Fruit fly (Drosophila melanogaster) whole organism, embryonic: Measurements from ENCODE around the gene CG32708.

Experiments used
- ATbp ChIP-seq: fragments of 200-800 bp; sonication (Bioruptor generic); optimal IDR thresholded peaks from 2 replicates; lab custom pipeline; 2017; ENCODE audit warnings: missing biosample characterization, mild to moderate bottlenecking, missing genetic modification characterization, missing genetic modification reagents
- Asciz ChIP-seq: fragments of 200-800 bp; sonication (Bioruptor generic); optimal IDR thresholded peaks from 2 replicates; lab custom pipeline; 2017; ENCODE audit warnings: missing biosample characterization, mild to moderate bottlenecking, missing genetic modification characterization, missing genetic modification reagents
- Atf6 ChIP-seq: fragments of 200-800 bp; sonication (Bioruptor generic); IDR thresholded peaks from 2 replicates; pipeline ENCODE4 v1.3.6; 2022; ENCODE audit warnings: missing biosample characterization, missing genetic modification characterization
- BEAF-32 ChIP-seq: fragments of 200-800 bp; sonication (Bioruptor generic); optimal IDR thresholded peaks from 3 replicates; lab custom pipeline; 2017; ENCODE audit warnings: missing biosample characterization, missing genetic modification characterization, mild to moderate bottlenecking, moderate library complexity, missing genetic modification reagents
- CG12659 ChIP-seq: fragments of 200-800 bp; sonication (Bioruptor generic); optimal IDR thresholded peaks from 3 replicates; lab custom pipeline; 2017; ENCODE audit warnings: mild to moderate bottlenecking, missing biosample characterization, missing genetic modification reagents, missing genetic modification characterization
- CG13287 ChIP-seq: fragments of 200-800 bp; sonication (Bioruptor generic); IDR thresholded peaks from 2 replicates; pipeline ENCODE4 v1.3.6; 2022; ENCODE audit warnings: missing biosample characterization, missing genetic modification characterization; ENCODE audit not compliant: partially characterized antibody
- CG15269 ChIP-seq: fragments of 200-800 bp; sonication (Bioruptor generic); optimal IDR thresholded peaks from 2 replicates; lab custom pipeline; 2018; ENCODE audit warnings: missing biosample characterization, mild to moderate bottlenecking, missing genetic modification characterization, moderate library complexity
- CG1832 ChIP-seq: fragments of 200-800 bp; sonication (Bioruptor generic); optimal IDR thresholded peaks from 2 replicates; lab custom pipeline; 2017; ENCODE audit warnings: missing biosample characterization, mild to moderate bottlenecking, missing genetic modification characterization, inconsistent platforms
- CG2116 ChIP-seq: fragments of 200-800 bp; sonication (Bioruptor generic); optimal IDR thresholded peaks from 3 replicates; lab custom pipeline; 2018; ENCODE audit warnings: missing biosample characterization, mild to moderate bottlenecking, missing genetic modification characterization
- CG33557 ChIP-seq: fragments of 200-800 bp; sonication (Bioruptor generic); optimal IDR thresholded peaks from 2 replicates; lab custom pipeline; 2019; ENCODE audit warnings: missing biosample characterization, mild to moderate bottlenecking, missing genetic modification characterization, moderate library complexity
- CG34422 ChIP-seq: fragments of 200-800 bp; sonication (Bioruptor generic); IDR thresholded peaks from 3 replicates; pipeline ENCODE4 v1.3.6; 2022; ENCODE audit warnings: missing biosample characterization, missing genetic modification characterization
- CG3726 ChIP-seq: fragments of 200-800 bp; sonication (Bioruptor generic); IDR thresholded peaks from 3 replicates; pipeline ENCODE4, ENCODE4 v1.3.6; 2022; ENCODE audit warnings: missing biosample characterization, missing genetic modification characterization
- CG4617 ChIP-seq: fragments of 200-800 bp; sonication (Bioruptor generic); optimal IDR thresholded peaks from 3 replicates; lab custom pipeline; 2016; ENCODE audit warnings: missing biosample characterization, missing genetic modification characterization, borderline replicate concordance
- CG9437 ChIP-seq: fragments of 200-800 bp; sonication (Bioruptor generic); optimal IDR thresholded peaks from 2 replicates; lab custom pipeline; 2018; ENCODE audit warnings: missing biosample characterization, mild to moderate bottlenecking, missing genetic modification characterization
- CHES-1-like ChIP-seq: fragments of 200-800 bp; sonication (Bioruptor generic); optimal IDR thresholded peaks from 2 replicates; lab custom pipeline; 2016; ENCODE audit warnings: missing biosample characterization, missing genetic modification characterization
- CTCF ChIP-seq: fragments of 200-800 bp; sonication (Bioruptor generic); optimal IDR thresholded peaks from 2 replicates; lab custom pipeline; 2017; ENCODE audit warnings: missing biosample characterization, mild to moderate bottlenecking, missing genetic modification characterization, moderate library complexity
- Dp ChIP-seq: fragments of 200-800 bp; sonication (Bioruptor generic); optimal IDR thresholded peaks from 2 replicates; lab custom pipeline; 2018; ENCODE audit warnings: missing biosample characterization, mild to moderate bottlenecking, missing genetic modification characterization, moderate library complexity
- E2f2 ChIP-seq: fragments of 200-800 bp; sonication (Bioruptor generic); IDR thresholded peaks from 2 replicates; pipeline ENCODE4 v1.3.6; 2022; ENCODE audit warnings: missing biosample characterization, missing genetic modification characterization
- Ets65A ChIP-seq: fragments of 200-800 bp; sonication (Bioruptor generic); peaks from one replicate; lab custom pipeline; 2016; ENCODE audit warnings: missing biosample characterization, missing genetic modification characterization
- Hr3 ChIP-seq: fragments of 200-800 bp; sonication (Bioruptor generic); optimal IDR thresholded peaks from 3 replicates; lab custom pipeline; 2016; ENCODE audit warnings: missing biosample characterization, missing genetic modification characterization
- Hr78 ChIP-seq, 2 experiments: fragments of 200-800 bp in 1 of 2; fragments of >200 bp in 1 of 2; sonication (Bioruptor generic) in 1 of 2; optimal IDR thresholded peaks; 2 replicates each; lab custom pipeline; 2017 to 2019; ENCODE audit warnings: missing biosample characterization in 2 of 2, missing genetic modification characterization in 2 of 2, mild to moderate bottlenecking in 1 of 2, moderate library complexity in 1 of 2
- MBD-R2 ChIP-seq: fragments of 200-800 bp; sonication (Bioruptor generic); IDR thresholded peaks from 2 replicates; pipeline ENCODE4 v1.3.6; 2022; ENCODE audit warnings: missing biosample characterization, missing genetic modification characterization
- MESR4 ChIP-seq: fragments of 200-800 bp; sonication (Bioruptor generic); optimal IDR thresholded peaks from 2 replicates; lab custom pipeline; 2018; ENCODE audit warnings: missing biosample characterization, mild to moderate bottlenecking, missing genetic modification characterization, moderate library complexity
- Pdp1 ChIP-seq, 2 experiments: fragments of 200-800 bp; sonication (Bioruptor generic); optimal IDR thresholded peaks; 3 replicates each; lab custom pipeline; 2016; ENCODE audit warnings: missing biosample characterization in 2 of 2, missing genetic modification characterization in 2 of 2, mild to moderate bottlenecking in 1 of 2, moderate library complexity in 1 of 2
- chinmo ChIP-seq: fragments of 200-800 bp; sonication (Bioruptor generic); IDR thresholded peaks from 4 replicates; pipeline ENCODE4 v1.3.6; 2022; ENCODE audit warnings: missing biosample characterization, missing genetic modification characterization; ENCODE audit not compliant: partially characterized antibody
- crc ChIP-seq: fragments of 200-800 bp; sonication (Bioruptor generic); optimal IDR thresholded peaks from 2 replicates; lab custom pipeline; 2016; ENCODE audit warnings: missing biosample characterization, missing genetic modification characterization
- da ChIP-seq: fragments of 200-800 bp; sonication (Bioruptor generic); optimal IDR thresholded peaks from 2 replicates; lab custom pipeline; 2016; ENCODE audit warnings: missing biosample characterization, missing genetic modification characterization
- exex ChIP-seq: fragments of 200-800 bp; sonication (Bioruptor generic); optimal IDR thresholded peaks from 4 replicates; lab custom pipeline; 2018; ENCODE audit warnings: missing biosample characterization, mild to moderate bottlenecking, missing genetic modification characterization, moderate library complexity
- fd102C ChIP-seq: fragments of 200-800 bp; sonication (Bioruptor generic); optimal IDR thresholded peaks from 2 replicates; lab custom pipeline; 2018; ENCODE audit warnings: missing biosample characterization, mild to moderate bottlenecking, missing genetic modification characterization, moderate library complexity
- grau ChIP-seq: fragments of 200-800 bp; optimal IDR thresholded peaks from 3 replicates; lab custom pipeline; 2019; ENCODE audit warnings: missing biosample characterization, mild to moderate bottlenecking, missing genetic modification characterization, moderate library complexity
- hth ChIP-seq: fragments of >200 bp; optimal IDR thresholded peaks from 2 replicates; lab custom pipeline; 2017; ENCODE audit warnings: inconsistent platforms
- lab ChIP-seq: fragments of 200-800 bp; sonication (Bioruptor generic); optimal IDR thresholded peaks from 3 replicates; lab custom pipeline; 2017; ENCODE audit warnings: missing biosample characterization, missing genetic modification characterization, mild to moderate bottlenecking, moderate library complexity, missing genetic modification reagents
- nmo ChIP-seq: fragments of 200-800 bp; sonication (Bioruptor generic); optimal IDR thresholded peaks from 2 replicates; lab custom pipeline; 2018; ENCODE audit warnings: missing biosample characterization, mild to moderate bottlenecking, missing genetic modification characterization, moderate library complexity
- pzg ChIP-seq: fragments of 200-800 bp; sonication (Bioruptor generic); optimal IDR thresholded peaks from 3 replicates; lab custom pipeline; 2018; ENCODE audit warnings: missing biosample characterization, mild to moderate bottlenecking, missing genetic modification characterization, moderate library complexity
- row ChIP-seq: fragments of 200-800 bp; sonication (Bioruptor generic); IDR thresholded peaks from 3 replicates; pipeline ENCODE4 v1.3.6; 2022; ENCODE audit warnings: missing biosample characterization, missing genetic modification characterization
- sens ChIP-seq: fragments of 200-800 bp; sonication (Bioruptor generic); peaks from one replicate; lab custom pipeline; 2016; ENCODE audit warnings: missing biosample characterization, missing genetic modification characterization
- sima ChIP-seq: fragments of 200-800 bp; sonication (Bioruptor generic); optimal IDR thresholded peaks from 2 replicates; lab custom pipeline; 2016; ENCODE audit warnings: missing biosample characterization, missing genetic modification characterization
- ssp ChIP-seq: fragments of 200-800 bp; sonication (Bioruptor generic); IDR thresholded peaks from 2 replicates; pipeline ENCODE4 v1.3.6; 2022; ENCODE audit warnings: missing biosample characterization, missing genetic modification characterization
- stwl ChIP-seq: fragments of 200-800 bp; sonication (Bioruptor generic); optimal IDR thresholded peaks from 3 replicates; lab custom pipeline; 2018; ENCODE audit warnings: missing biosample characterization, mild to moderate bottlenecking, missing genetic modification characterization, moderate library complexity
- tll ChIP-seq, 2 experiments: fragments of 200-800 bp in 1 of 2; fragments of >200 bp in 1 of 2; sonication (Bioruptor generic) in 1 of 2; optimal IDR thresholded peaks; 2 replicates each; lab custom pipeline; 2017 to 2019; ENCODE audit warnings: missing biosample characterization in 2 of 2, missing genetic modification characterization in 2 of 2, mild to moderate bottlenecking in 1 of 2, moderate library complexity in 1 of 2
- tna ChIP-seq: fragments of 200-800 bp; sonication (Bioruptor generic); IDR thresholded peaks from 2 replicates; pipeline ENCODE4 v1.3.6; 2022; ENCODE audit warnings: missing biosample characterization, missing genetic modification characterization; ENCODE audit not compliant: partially characterized antibody
- trem ChIP-seq: fragments of 200-800 bp; optimal IDR thresholded peaks from 3 replicates; lab custom pipeline; 2019; ENCODE audit warnings: missing biosample characterization, mild to moderate bottlenecking, missing genetic modification characterization, moderate library complexity

CG32708 gene

dm6 chrX:9093062-9093461 lies 7.3 kb downstream of the CG32708 start:
- TF ChIP-seq CG15269 (tag; lab: Kevin White, UChicago) (no peak), Hr3 (GFP tag; lab: Kevin White, UChicago) (no peak)

dm6 chrX:9093912-9094311 lies 8.2 kb downstream of the CG32708 start:
- TF ChIP-seq CG1832 (GFP tag; lab: Kevin White, UChicago) (peak; percentile 65), Hr78 (GFP tag; optimal IDR thresholded peaks at IDR 0.05; lab: Kevin White, UChicago) (peak in 1 of 2 experiments; percentile 98), ssp (GFP tag; lab: Robert Waterston, UW) (no peak), ATbp (GFP tag; lab: Kevin White, UChicago) (no peak), CHES-1-like (GFP tag; lab: Kevin White, UChicago) (no peak)
- TF ChIP-seq, all 482 proteins: peak for 2

DNA sequence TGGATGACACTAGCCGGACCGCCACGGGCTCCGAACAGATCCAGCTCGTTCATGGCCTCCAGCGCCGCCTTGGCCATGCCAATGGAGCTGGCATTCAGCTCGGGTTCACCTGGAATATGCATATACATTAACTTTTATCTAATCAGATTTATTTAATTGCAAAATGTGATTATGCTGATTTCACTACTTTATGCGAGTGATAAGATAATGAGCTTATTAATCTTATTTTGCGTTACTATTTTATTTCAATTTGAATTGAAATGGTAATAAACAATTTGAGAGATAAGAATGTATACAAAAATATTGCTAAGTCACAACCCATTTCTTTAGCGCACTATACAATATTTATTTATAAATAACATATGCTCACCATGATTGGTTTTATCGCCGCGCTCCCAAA lies 16.4 kb downstream of the CG32708 start:
- TF ChIP-seq sima (GFP tag; lab: Kevin White, UChicago), result no peak
- peak; percentile 93 for TF ChIP-seq exex

dm6 chrX:9103308-9104185 lies 17.8 kb downstream of the CG32708 start, which contains the start of gene CG7766:
CG7766 (minus strand) TSS chrX:9103739.
- TF ChIP-seq CG33557 (GFP tag; lab: Kevin White, UChicago), result no peak
- no peak for TF ChIP-seq da (GFP tag; lab: Kevin White, UChicago)
- no peak for TF ChIP-seq CG3726 (GFP tag; lab: Robert Waterston, UW)
- TF ChIP-seq fd102C (GFP tag; lab: Kevin White, UChicago), result no peak
- TF ChIP-seq CG9437 (GFP tag; lab: Kevin White, UChicago), result peak; percentile 26
- peak in 1 of 2 experiments; percentile 86 for TF ChIP-seq tll (GFP tag; optimal IDR thresholded peaks at IDR 0.05; lab: Kevin White, UChicago)
- TF ChIP-seq Ets65A (GFP tag; lab: Kevin White, UChicago), result no peak
- TF ChIP-seq sens, result peak; percentile 59
- 0 out of 2 replicates have a peak, but pooled peaks have one; percentile 11 for TF ChIP-seq CG13287 (GFP tag; lab: Robert Waterston, UW)
- no peak for TF ChIP-seq hth (lab: Kevin White, UChicago)
- peak; percentile 13; the same call in 1 of the 2 replicates for TF ChIP-seq tna
- peak; percentile 34; the same call in 1 of the 2 replicates for TF ChIP-seq MBD-R2
- peak; percentile 73 for TF ChIP-seq Dp (GFP tag; lab: Kevin White, UChicago)
- 0 out of 3 replicates have a peak, but pooled peaks have one; percentile 12 for TF ChIP-seq CG34422 (GFP tag; lab: Robert Waterston, UW)
- peak; percentile 59 for TF ChIP-seq pzg (GFP tag; lab: Kevin White, UChicago)
- peak; percentile 22 for TF ChIP-seq nmo (GFP tag; lab: Kevin White, UChicago)
- peak in 1 of 2 experiments; percentile 92 for TF ChIP-seq Pdp1 (GFP tag; optimal IDR thresholded peaks at IDR 0.05; lab: Kevin White, UChicago)
- TF ChIP-seq MESR4 (GFP tag; lab: Kevin White, UChicago), result peak; percentile 78
- 0 out of 2 replicates have a peak, but pooled peaks have one; percentile 20 for TF ChIP-seq Atf6 (GFP tag; lab: Robert Waterston, UW)
- TF ChIP-seq Asciz (GFP tag; lab: Kevin White, UChicago), result no peak
- TF ChIP-seq CG2116 (GFP tag; lab: Kevin White, UChicago), result peak; percentile 13
- peak; percentile 25 for TF ChIP-seq CTCF (GFP tag; lab: Kevin White, UChicago)
- peak; percentile 25 for TF ChIP-seq stwl (tag; lab: Kevin White, UChicago)
- TF ChIP-seq CG12659 (GFP tag; lab: Kevin White, UChicago), result peak; percentile 41
- no peak for TF ChIP-seq lab
- no peak for TF ChIP-seq crc (GFP tag; lab: Kevin White, UChicago)
- TF ChIP-seq row (GFP tag; lab: Robert Waterston, UW), result peak; percentile 34; the same call in 2 of the 3 replicates
- TF ChIP-seq BEAF-32 (GFP tag; lab: Kevin White, UChicago), result peak; percentile 35
- 0 out of 4 replicates have a peak, but pooled peaks have one; percentile 26 for TF ChIP-seq chinmo (GFP tag; lab: Robert Waterston, UW)
- peak; percentile 9 for TF ChIP-seq CG4617
- peak; percentile 79 for TF ChIP-seq E2f2 (GFP tag; lab: Robert Waterston, UW)
- TF ChIP-seq grau (tag; lab: Kevin White, UChicago), result no peak
- peak; percentile 15 for TF ChIP-seq trem (tag; lab: Kevin White, UChicago)
